Worm (Caenorhabditis elegans) whole organism, L1 larva: ENCODE measurements around the gene F22F7.8.

Source experiments
- C16A3.4 ChIP-seq: fragments of 150-350 bp; optimal IDR thresholded peaks from 2 replicates; lab custom pipeline; 2014; ENCODE audit warnings: missing biosample characterization, missing genetic modification characterization
- F16B12.6 ChIP-seq: fragments of 150-350 bp; optimal IDR thresholded peaks from 2 replicates; lab custom pipeline; 2014; ENCODE audit warnings: missing biosample characterization, missing genetic modification characterization
- Y116A8C.19 ChIP-seq: sonication (generic microtip); optimal IDR thresholded peaks from 2 replicates; lab custom pipeline; 2016; ENCODE audit warnings: missing compliant biosample characterization, missing genetic modification characterization, borderline replicate concordance
- aha-1 ChIP-seq: fragments of 150-350 bp; optimal IDR thresholded peaks from 2 replicates; lab custom pipeline; 2014; ENCODE audit warnings: missing biosample characterization, missing genetic modification characterization
- alr-1 ChIP-seq: fragments of 200-800 bp; sonication (Bioruptor generic); optimal IDR thresholded peaks from 2 replicates; lab custom pipeline; 2018; ENCODE audit warnings: borderline replicate concordance, mild to moderate bottlenecking, missing genetic modification characterization, missing compliant biosample characterization
- blmp-1 ChIP-seq: fragments of 150-350 bp; optimal IDR thresholded peaks from 2 replicates; lab custom pipeline; 2014; ENCODE audit warnings: missing biosample characterization, missing genetic modification characterization
- ceh-63 ChIP-seq: fragments of 200-800 bp; sonication (Bioruptor generic); optimal IDR thresholded peaks from 2 replicates; lab custom pipeline; 2018; ENCODE audit warnings: mild to moderate bottlenecking, missing genetic modification characterization, missing compliant biosample characterization
- ceh-88 ChIP-seq: fragments of 200-800 bp; sonication (Bioruptor generic); IDR thresholded peaks from 2 replicates; pipeline ENCODE4 v1.3.6; 2022; ENCODE audit warnings: missing genetic modification characterization, missing compliant biosample characterization
- ces-1 ChIP-seq: fragments of 150-350 bp; optimal IDR thresholded peaks from 2 replicates; lab custom pipeline; 2014; ENCODE audit warnings: missing biosample characterization, missing genetic modification reagents, missing genetic modification characterization
- dsc-1 ChIP-seq: sonication (generic microtip); optimal IDR thresholded peaks from 2 replicates; lab custom pipeline; 2016; ENCODE audit warnings: mild to moderate bottlenecking, missing genetic modification characterization, missing compliant biosample characterization
- efl-1 ChIP-seq, 4 experiments: fragments of 150-350 bp; optimal IDR thresholded peaks in 3 of 4; peaks in 1 of 4; 1 replicate in 1 of 4; 2 replicates in 3 of 4; lab custom pipeline; 2014; ENCODE audit warnings: missing biosample characterization in 2 of 4, missing genetic modification characterization in 2 of 4, missing genetic modification reagents in 2 of 4
- elt-2 ChIP-seq: sonication (generic microtip); optimal IDR thresholded peaks from 2 replicates; lab custom pipeline; 2016; ENCODE audit warnings: missing genetic modification characterization, mild to moderate bottlenecking, inconsistent platforms, missing compliant biosample characterization, missing genetic modification reagents
- elt-3 ChIP-seq, 6 experiments: fragments of 150-350 bp in 1 of 6; sonication (generic microtip); optimal IDR thresholded peaks; 2 replicates each; lab custom pipeline; 2017 to 2018; ENCODE audit warnings: missing biosample characterization in 6 of 6, missing genetic modification characterization in 6 of 6, inconsistent platforms in 1 of 6
- fkh-10 ChIP-seq: sonication (generic microtip); optimal IDR thresholded peaks from 2 replicates; lab custom pipeline; 2017; ENCODE audit warnings: missing biosample characterization, missing genetic modification reagents, missing genetic modification characterization
- fkh-8 ChIP-seq: sonication (generic microtip); optimal IDR thresholded peaks from 2 replicates; lab custom pipeline; 2016; ENCODE audit warnings: mild to moderate bottlenecking, missing genetic modification characterization, missing compliant biosample characterization
- grh-1 ChIP-seq: fragments of 200-800 bp; sonication (Bioruptor generic); IDR thresholded peaks from 2 replicates; pipeline ENCODE4 v1.3.6; 2022; ENCODE audit warnings: missing genetic modification reagents, missing genetic modification characterization, missing compliant biosample characterization
- hlh-17 ChIP-seq: fragments of 200-800 bp; sonication (Bioruptor generic); optimal IDR thresholded peaks from 2 replicates; lab custom pipeline; 2018; ENCODE audit warnings: missing genetic modification characterization, mild to moderate bottlenecking, missing compliant biosample characterization, moderate library complexity, borderline replicate concordance
- irx-1 ChIP-seq: sonication (generic microtip); optimal IDR thresholded peaks from 2 replicates; lab custom pipeline; 2016; ENCODE audit warnings: missing genetic modification characterization, missing compliant biosample characterization
- isw-1 ChIP-seq: fragments of 200-800 bp; sonication (Bioruptor generic); IDR thresholded peaks from 2 replicates; pipeline ENCODE4 v1.3.6; 2022; ENCODE audit warnings: missing genetic modification characterization, missing compliant biosample characterization
- lin-13 ChIP-seq: fragments of 150-350 bp; optimal IDR thresholded peaks from 2 replicates; lab custom pipeline; 2014; ENCODE audit warnings: missing biosample characterization, missing genetic modification reagents, missing genetic modification characterization
- lin-15B ChIP-seq: fragments of 150-350 bp; sonication (generic microtip); optimal IDR thresholded peaks from 3 replicates; lab custom pipeline; 2014; ENCODE audit warnings: missing biosample characterization, missing genetic modification characterization
- lin-35 ChIP-seq, 2 experiments: fragments of 150-350 bp; optimal IDR thresholded peaks; 2 replicates each; lab custom pipeline; 2014; ENCODE audit warnings: missing biosample characterization in 2 of 2, missing genetic modification characterization in 2 of 2, missing genetic modification reagents in 2 of 2
- lin-39 ChIP-seq: fragments of 150-350 bp; optimal IDR thresholded peaks from 2 replicates; lab custom pipeline; 2014; ENCODE audit warnings: missing biosample characterization, missing genetic modification reagents, missing genetic modification characterization
- lir-3 ChIP-seq: sonication (generic microtip); optimal IDR thresholded peaks from 2 replicates; lab custom pipeline; 2016; ENCODE audit warnings: mild to moderate bottlenecking, missing genetic modification characterization, moderate library complexity, missing compliant biosample characterization; ENCODE audit not compliant: poor library complexity
- mab-9 ChIP-seq: fragments of 200-800 bp; sonication (Bioruptor generic); IDR thresholded peaks from 2 replicates; pipeline ENCODE4 v1.3.6; 2022; ENCODE audit warnings: missing genetic modification reagents, missing genetic modification characterization, missing compliant biosample characterization
- mdl-1 ChIP-seq, 2 experiments: fragments of 150-350 bp; optimal IDR thresholded peaks; 2 replicates each; lab custom pipeline; 2014 to 2017; ENCODE audit warnings: missing biosample characterization in 2 of 2, missing genetic modification characterization in 2 of 2, inconsistent platforms in 1 of 2
- mep-1 ChIP-seq: fragments of 150-350 bp; optimal IDR thresholded peaks from 2 replicates; lab custom pipeline; 2014; ENCODE audit warnings: missing biosample characterization, missing genetic modification characterization
- nhr-11 ChIP-seq: fragments of 150-350 bp; optimal IDR thresholded peaks from 2 replicates; lab custom pipeline; 2014; ENCODE audit warnings: missing biosample characterization, missing genetic modification characterization
- nhr-12 ChIP-seq: sonication (generic microtip); optimal IDR thresholded peaks from 2 replicates; lab custom pipeline; 2017; ENCODE audit warnings: missing biosample characterization, missing genetic modification characterization
- nhr-19 ChIP-seq: fragments of 200-800 bp; sonication (Bioruptor generic); conservative IDR thresholded peaks from 2 replicates; pipeline ENCODE4 v1.3.6; 2022; ENCODE audit warnings: missing genetic modification characterization, missing compliant biosample characterization
- nhr-20 ChIP-seq: sonication (generic microtip); optimal IDR thresholded peaks from 2 replicates; lab custom pipeline; 2016; ENCODE audit warnings: mild to moderate bottlenecking, missing genetic modification characterization, missing compliant biosample characterization
- nhr-237 ChIP-seq: fragments of 150-350 bp; optimal IDR thresholded peaks from 2 replicates; lab custom pipeline; 2014; ENCODE audit warnings: missing biosample characterization, missing genetic modification characterization
- nhr-47 ChIP-seq: sonication (generic microtip); optimal IDR thresholded peaks from 2 replicates; lab custom pipeline; 2016; ENCODE audit warnings: mild to moderate bottlenecking, missing genetic modification characterization, moderate library complexity, missing compliant biosample characterization
- nhr-71 ChIP-seq: sonication (generic microtip); optimal IDR thresholded peaks from 2 replicates; lab custom pipeline; 2016; ENCODE audit warnings: mild to moderate bottlenecking, missing genetic modification characterization, moderate library complexity, missing compliant biosample characterization
- nhr-90 ChIP-seq: sonication (generic microtip); optimal IDR thresholded peaks from 2 replicates; lab custom pipeline; 2016; ENCODE audit warnings: mild to moderate bottlenecking, missing genetic modification characterization, missing compliant biosample characterization; ENCODE audit not compliant: poor library complexity
- pag-3 ChIP-seq: sonication (generic microtip); optimal IDR thresholded peaks from 2 replicates; lab custom pipeline; 2017; ENCODE audit warnings: missing genetic modification characterization, mild to moderate bottlenecking, missing compliant biosample characterization, antibody characterized with exemption, borderline replicate concordance; ENCODE audit not compliant: insufficient read depth
- pax-3 ChIP-seq: fragments of 200-800 bp; sonication (Bioruptor generic); optimal IDR thresholded peaks from 2 replicates; lab custom pipeline; 2018; ENCODE audit warnings: mild to moderate bottlenecking, missing genetic modification characterization, moderate library complexity, missing compliant biosample characterization
- rnt-1 ChIP-seq: sonication (generic microtip); optimal IDR thresholded peaks from 2 replicates; lab custom pipeline; 2016; ENCODE audit warnings: mild to moderate bottlenecking, missing genetic modification characterization, moderate library complexity, missing compliant biosample characterization
- snu-23 ChIP-seq: sonication (generic microtip); optimal IDR thresholded peaks from 2 replicates; lab custom pipeline; 2016; ENCODE audit warnings: missing genetic modification characterization, missing compliant biosample characterization
- sox-4 ChIP-seq: sonication (generic microtip); optimal IDR thresholded peaks from 2 replicates; lab custom pipeline; 2016; ENCODE audit warnings: missing genetic modification characterization, missing compliant biosample characterization
- swsn-7 ChIP-seq: sonication (generic microtip); optimal IDR thresholded peaks from 2 replicates; lab custom pipeline; 2016; ENCODE audit warnings: missing genetic modification characterization, missing compliant biosample characterization
- tbx-2 ChIP-seq: sonication (generic microtip); optimal IDR thresholded peaks from 2 replicates; lab custom pipeline; 2016; ENCODE audit warnings: missing genetic modification characterization, missing compliant biosample characterization
- unc-30 ChIP-seq: sonication (generic microtip); optimal IDR thresholded peaks from 2 replicates; lab custom pipeline; 2017; ENCODE audit warnings: missing biosample characterization, missing genetic modification characterization
- unc-86 ChIP-seq: sonication (generic microtip); optimal IDR thresholded peaks from 2 replicates; lab custom pipeline; 2016; ENCODE audit warnings: missing genetic modification characterization, missing compliant biosample characterization
- vab-15 ChIP-seq: sonication (generic microtip); optimal IDR thresholded peaks from 2 replicates; lab custom pipeline; 2017; ENCODE audit warnings: missing genotype, mild to moderate bottlenecking, missing genetic modification characterization, missing compliant biosample characterization
- xbp-1 ChIP-seq: sonication (generic microtip); optimal IDR thresholded peaks from 2 replicates; lab custom pipeline; 2016; ENCODE audit warnings: missing genetic modification characterization, missing compliant biosample characterization
- zip-4 ChIP-seq: fragments of 200-800 bp; sonication (Bioruptor generic); optimal IDR thresholded peaks from 2 replicates; lab custom pipeline; 2018; ENCODE audit warnings: mild to moderate bottlenecking, missing genetic modification characterization, moderate library complexity, missing compliant biosample characterization
- ztf-11 ChIP-seq, 2 experiments: sonication (generic microtip); optimal IDR thresholded peaks; 2 replicates each; lab custom pipeline; 2016 to 2017; ENCODE audit warnings: missing genetic modification characterization in 2 of 2, missing biosample characterization in 1 of 2, missing compliant biosample characterization in 1 of 2

Gene F22F7.8

ce11 chrV:2133512-2133911 is 11.8 kb upstream of the F22F7.8 start (continued):
- TF ChIP-seq pax-3 (tag; lab: Kevin White, UChicago) (peak; percentile 1), nhr-237 (tag; lab: Kevin White, UChicago) (no peak), ztf-11 (tag; optimal IDR thresholded peaks at IDR 0.05; lab: Kevin White, UChicago) (peak in 1 of 2 experiments; percentile 19), mab-9 (GFP tag; lab: Robert Waterston, UW) (peak; percentile 44; the same call in 1 of the 2 replicates), isw-1 (GFP tag; lab: Robert Waterston, UW) (peak; percentile 33), Y116A8C.19 (no peak), ces-1 (GFP tag; lab: Kevin White, UChicago) (no peak), nhr-20 (tag; lab: Kevin White, UChicago) (peak; percentile 64), aha-1 (tag; lab: Kevin White, UChicago) (no peak), zip-4 (GFP tag; lab: Kevin White, UChicago) (no peak), fkh-10 (GFP tag; lab: Kevin White, UChicago) (peak; percentile 76), unc-86 (peak; percentile 91), grh-1 (no peak), nhr-19 (GFP tag; lab: Robert Waterston, UW) (peak; percentile 73), sox-4 (tag; lab: Kevin White, UChicago) (peak; percentile 42), lir-3 (peak; percentile 22), ceh-88 (no peak), mep-1 (tag; lab: Kevin White, UChicago) (peak; percentile 71), irx-1 (tag; lab: Kevin White, UChicago) (peak; percentile 53), vab-15 (tag; lab: Kevin White, UChicago) (no peak), swsn-7 (tag; lab: Kevin White, UChicago) (peak; percentile 61), lin-35 (GFP tag; optimal IDR thresholded peaks at IDR 0.05; lab: Kevin White, UChicago) (peak; percentile 26 to 48), nhr-71 (peak; percentile 84), tbx-2 (tag; lab: Kevin White, UChicago) (peak; percentile 76), lin-13 (GFP tag; lab: Kevin White, UChicago) (peak; percentile 36), elt-2 (tag; lab: Kevin White, UChicago) (no peak), fkh-8 (peak; percentile 86), F16B12.6 (no peak), snu-23 (GFP tag; lab: Kevin White, UChicago) (peak; percentile 70), elt-3 (tag; optimal IDR thresholded peaks at IDR 0.05; lab: Kevin White, UChicago) (no peak), mdl-1 (tag; optimal IDR thresholded peaks at IDR 0.05; lab: Kevin White, UChicago) (peak in 1 of 2 experiments; percentile 69)

DNA sequence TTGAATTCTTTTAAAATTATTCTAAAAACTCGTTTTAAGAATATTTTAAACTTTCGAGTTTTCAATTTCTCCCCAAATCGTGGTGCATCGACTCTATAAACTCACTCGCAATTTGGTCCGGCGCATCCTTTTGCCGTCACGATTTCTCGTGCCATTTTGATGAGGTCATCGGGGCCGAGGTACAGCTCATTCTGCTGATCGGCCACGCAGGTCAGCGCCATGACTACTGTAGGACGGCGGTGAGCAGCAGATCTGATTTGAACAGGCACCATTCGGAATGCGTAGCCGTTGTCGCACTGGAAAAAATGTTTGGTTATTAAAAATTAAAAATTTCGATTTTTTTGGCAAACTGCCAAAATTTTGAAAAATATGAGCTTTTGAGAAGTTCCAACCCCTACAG is 10.9 kb upstream of the F22F7.8 start:
- no peak for TF ChIP-seq nhr-47 (tag; lab: Kevin White, UChicago)
- TF ChIP-seq dsc-1 (tag; lab: Kevin White, UChicago) = no peak
- peak; percentile 16 for TF ChIP-seq rnt-1 (tag; lab: Kevin White, UChicago)

DNA sequence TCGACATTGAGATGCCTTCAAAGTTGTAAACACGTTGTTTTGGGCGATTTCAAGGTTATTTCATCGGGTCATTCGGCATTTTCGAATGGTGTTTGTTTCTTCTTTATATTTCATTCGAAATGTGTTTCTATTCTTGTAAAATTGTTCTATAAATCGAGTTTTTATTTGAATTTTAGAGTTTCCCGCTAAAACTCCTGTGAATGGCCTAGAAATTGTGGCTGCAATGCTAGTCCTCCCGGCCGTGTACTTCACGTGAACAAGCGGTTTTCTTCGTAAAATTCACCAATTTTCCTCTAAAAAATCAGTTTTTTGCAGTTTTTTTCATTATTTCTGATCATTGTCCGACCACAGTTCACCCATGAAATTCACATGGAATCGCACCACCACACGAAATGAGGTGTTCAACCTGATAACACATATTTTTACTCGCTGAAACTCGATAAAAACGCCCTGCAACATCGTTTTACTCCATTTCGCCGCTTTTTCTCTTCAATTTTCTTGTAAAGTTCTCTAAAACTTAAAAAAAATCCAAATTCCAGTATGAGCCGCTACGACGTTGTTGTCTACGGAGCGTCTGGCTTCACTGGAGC is 5.3 kb upstream of the F22F7.8 start, which contains the start of gene ldp-1:
ldp-1 (plus strand) TSS at position 540 of the 590 bp plus-strand sequence.
- TF ChIP-seq ceh-63 (peak; percentile 60), lin-39 (tag; lab: Kevin White, UChicago) (peak; percentile 20), C16A3.4 (peak; percentile 14), mab-9 (GFP tag; lab: Robert Waterston, UW) (peak; percentile 80), nhr-90 (tag; lab: Kevin White, UChicago) (peak; percentile 92), xbp-1 (tag; lab: Kevin White, UChicago) (peak; percentile 81), alr-1 (tag; lab: Kevin White, UChicago) (no peak), pag-3 (tag; lab: Kevin White, UChicago) (no peak), hlh-17 (GFP tag; lab: Kevin White, UChicago) (no peak), blmp-1 (tag; lab: Kevin White, UChicago) (peak; percentile 34), lin-35 (GFP tag; optimal IDR thresholded peaks at IDR 0.05; lab: Kevin White, UChicago) (peak; percentile 93 to 94), tbx-2 (tag; lab: Kevin White, UChicago) (peak; percentile 90), efl-1 (optimal IDR thresholded peaks at IDR 0.05; lab: Kevin White, UChicago) (peak; percentile 95 to 99), efl-1 (GFP tag; optimal IDR thresholded peaks at IDR 0.05 in 1 of 2; lab: Kevin White, UChicago) (peak; percentile 94 to 99), pax-3 (tag; lab: Kevin White, UChicago) (peak; percentile 89), nhr-11 (no peak), unc-30 (tag; lab: Kevin White, UChicago) (no peak), rnt-1 (tag; lab: Kevin White, UChicago) (peak; percentile 97), lin-15B (tag; lab: Kevin White, UChicago) (peak; percentile 62), mdl-1 (tag; optimal IDR thresholded peaks at IDR 0.05; lab: Kevin White, UChicago) (peak in 1 of 2 experiments; percentile 6), nhr-12 (tag; lab: Kevin White, UChicago) (no peak)
